Fruit fly (Drosophila melanogaster) whole organism, embryonic: Measurements from ENCODE around the gene sunz.

ENCODE experiments used
- Ada2b ChIP-seq: fragments of 200-800 bp; sonication (Bioruptor generic); IDR thresholded peaks from 2 replicates; pipeline ENCODE4 v1.3.6; 2022; ENCODE audit warnings: missing biosample characterization, missing genetic modification characterization
- Atf-2 ChIP-seq: fragments of 200-800 bp; sonication (Bioruptor generic); optimal IDR thresholded peaks from 2 replicates; lab custom pipeline; 2016; ENCODE audit warnings: missing biosample characterization, missing genetic modification characterization
- CG10431 ChIP-seq: fragments of 200-800 bp; sonication (Bioruptor generic); optimal IDR thresholded peaks from 3 replicates; lab custom pipeline; 2018; ENCODE audit warnings: missing biosample characterization, mild to moderate bottlenecking, missing genetic modification characterization
- CG11398 ChIP-seq: fragments of 200-800 bp; sonication (Bioruptor generic); optimal IDR thresholded peaks from 2 replicates; lab custom pipeline; 2016; ENCODE audit warnings: missing biosample characterization, missing genetic modification characterization
- CG12659 ChIP-seq: fragments of 200-800 bp; sonication (Bioruptor generic); optimal IDR thresholded peaks from 3 replicates; lab custom pipeline; 2017; ENCODE audit warnings: mild to moderate bottlenecking, missing biosample characterization, missing genetic modification reagents, missing genetic modification characterization
- CG12744 ChIP-seq: fragments of 200-800 bp; sonication (Bioruptor generic); optimal IDR thresholded peaks from 2 replicates; lab custom pipeline; 2016; ENCODE audit warnings: missing biosample characterization, missing genetic modification characterization
- CG13287 ChIP-seq: fragments of 200-800 bp; sonication (Bioruptor generic); IDR thresholded peaks from 2 replicates; pipeline ENCODE4 v1.3.6; 2022; ENCODE audit warnings: missing biosample characterization, missing genetic modification characterization; ENCODE audit not compliant: partially characterized antibody
- CG13775 ChIP-seq: fragments of 200-800 bp; sonication (Bioruptor generic); optimal IDR thresholded peaks from 3 replicates; lab custom pipeline; 2017; ENCODE audit warnings: missing biosample characterization, mild to moderate bottlenecking, missing genetic modification characterization
- CG15269 ChIP-seq: fragments of 200-800 bp; sonication (Bioruptor generic); optimal IDR thresholded peaks from 2 replicates; lab custom pipeline; 2018; ENCODE audit warnings: missing biosample characterization, mild to moderate bottlenecking, missing genetic modification characterization, moderate library complexity
- CG15514 ChIP-seq: fragments of 200-800 bp; sonication (Bioruptor generic); optimal IDR thresholded peaks from 3 replicates; lab custom pipeline; 2017; ENCODE audit warnings: missing biosample characterization, missing genetic modification characterization, mild to moderate bottlenecking, moderate library complexity, missing genetic modification reagents
- CG1602 ChIP-seq: fragments of 200-800 bp; sonication (Bioruptor generic); optimal IDR thresholded peaks from 3 replicates; lab custom pipeline; 2016; ENCODE audit warnings: missing biosample characterization, missing genetic modification characterization
- CG18764 ChIP-seq: fragments of 200-800 bp; sonication (Bioruptor generic); optimal IDR thresholded peaks from 3 replicates; lab custom pipeline; 2016; ENCODE audit warnings: missing biosample characterization, missing genetic modification characterization
- CG2889 ChIP-seq: fragments of 200-800 bp; sonication (Bioruptor generic); IDR thresholded peaks from 3 replicates; pipeline ENCODE4 v1.3.6; 2022; ENCODE audit warnings: missing biosample characterization, missing genetic modification characterization
- CG32532 ChIP-seq: fragments of 200-800 bp; sonication (Bioruptor generic); IDR thresholded peaks from 2 replicates; pipeline ENCODE4 v1.3.6; 2022; ENCODE audit warnings: missing biosample characterization, missing genetic modification characterization
- CG32767 ChIP-seq: fragments of 200-800 bp; sonication (Bioruptor generic); IDR thresholded peaks from 2 replicates; pipeline ENCODE4 v1.3.6; 2022; ENCODE audit warnings: missing biosample characterization, missing genetic modification characterization
- CG33213 ChIP-seq: fragments of 200-800 bp; sonication (Bioruptor generic); optimal IDR thresholded peaks from 3 replicates; lab custom pipeline; 2016; ENCODE audit warnings: missing biosample characterization, missing genetic modification characterization
- CG3995 ChIP-seq: fragments of 200-800 bp; sonication (Bioruptor generic); optimal IDR thresholded peaks from 3 replicates; lab custom pipeline; 2016; ENCODE audit warnings: missing biosample characterization, missing genetic modification characterization
- CG6813 ChIP-seq: fragments of 200-800 bp; sonication (Bioruptor generic); optimal IDR thresholded peaks from 2 replicates; lab custom pipeline; 2017; ENCODE audit warnings: missing biosample characterization, missing genetic modification characterization, mild to moderate bottlenecking, moderate library complexity, missing genetic modification reagents
- CG8478 ChIP-seq: fragments of >200 bp; optimal IDR thresholded peaks from 2 replicates; lab custom pipeline; 2018
- Gug ChIP-seq: fragments of 200-800 bp; sonication (Bioruptor generic); IDR thresholded peaks from 4 replicates; pipeline ENCODE4 v1.3.6; 2022; ENCODE audit warnings: missing biosample characterization, missing genetic modification characterization
- HLH4C ChIP-seq: fragments of 200-800 bp; sonication (Bioruptor generic); IDR thresholded peaks from 3 replicates; pipeline ENCODE4 v1.3.6; 2022; ENCODE audit warnings: missing biosample characterization, missing genetic modification characterization; ENCODE audit not compliant: partially characterized antibody
- HmgZ ChIP-seq: fragments of 200-800 bp; sonication (Bioruptor generic); optimal IDR thresholded peaks from 2 replicates; lab custom pipeline; 2018; ENCODE audit warnings: missing biosample characterization, mild to moderate bottlenecking, missing genetic modification characterization
- Lhr ChIP-seq: fragments of 200-800 bp; sonication (Bioruptor generic); optimal IDR thresholded peaks from 3 replicates; lab custom pipeline; 2017; ENCODE audit warnings: mild to moderate bottlenecking, missing biosample characterization, missing genetic modification reagents, missing genetic modification characterization
- Mad ChIP-seq: fragments of 200-800 bp; sonication (Bioruptor generic); optimal IDR thresholded peaks from 2 replicates; lab custom pipeline; 2016; ENCODE audit warnings: missing biosample characterization, missing genetic modification characterization
- Taf1 ChIP-seq: fragments of 200-800 bp; sonication (Bioruptor generic); IDR thresholded peaks from 2 replicates; pipeline ENCODE4 v1.3.6; 2022; ENCODE audit warnings: missing biosample characterization, missing genetic modification characterization
- Xbp1 ChIP-seq: fragments of 200-800 bp; sonication (Bioruptor generic); optimal IDR thresholded peaks from 3 replicates; lab custom pipeline; 2016; ENCODE audit warnings: missing biosample characterization, mild to moderate bottlenecking, missing genetic modification characterization
- ara ChIP-seq: fragments of 200-800 bp; sonication (Bioruptor generic); IDR thresholded peaks from 2 replicates; pipeline ENCODE4 v1.3.6; 2022; ENCODE audit warnings: missing biosample characterization, missing genetic modification characterization
- az2 ChIP-seq: fragments of 200-800 bp; sonication (Bioruptor generic); optimal IDR thresholded peaks from 3 replicates; lab custom pipeline; 2016; ENCODE audit warnings: missing biosample characterization, missing genetic modification characterization
- bbx ChIP-seq: fragments of 200-800 bp; sonication (Bioruptor generic); IDR thresholded peaks from 2 replicates; pipeline ENCODE4 v1.3.6; 2022; ENCODE audit warnings: missing biosample characterization, missing genetic modification characterization; ENCODE audit not compliant: partially characterized antibody
- br ChIP-seq: fragments of >200 bp; optimal IDR thresholded peaks from 2 replicates; lab custom pipeline; 2017
- crc ChIP-seq: fragments of 200-800 bp; sonication (Bioruptor generic); optimal IDR thresholded peaks from 2 replicates; lab custom pipeline; 2016; ENCODE audit warnings: missing biosample characterization, missing genetic modification characterization
- crp ChIP-seq, 2 experiments: fragments of 200-800 bp; sonication (Bioruptor generic); optimal IDR thresholded peaks; 2 replicates in 1 of 2; 3 replicates in 1 of 2; lab custom pipeline; 2017; ENCODE audit warnings: missing biosample characterization in 2 of 2, missing genetic modification characterization in 2 of 2, mild to moderate bottlenecking in 1 of 2, moderate library complexity in 1 of 2
- gem ChIP-seq: fragments of 200-800 bp; sonication (Bioruptor generic); optimal IDR thresholded peaks from 2 replicates; lab custom pipeline; 2019; ENCODE audit warnings: missing biosample characterization, mild to moderate bottlenecking, missing genetic modification characterization, moderate library complexity
- gro ChIP-seq: fragments of 200-800 bp; sonication (Bioruptor generic); optimal IDR thresholded peaks from 2 replicates; lab custom pipeline; 2016; ENCODE audit warnings: missing biosample characterization, missing genetic modification characterization
- hkb ChIP-seq, 2 experiments: fragments of 200-800 bp in 1 of 2; fragments of >200 bp in 1 of 2; sonication (Bioruptor generic) in 1 of 2; IDR thresholded peaks in 1 of 2; optimal IDR thresholded peaks in 1 of 2; 2 replicates each; pipeline versions ENCODE4 v1.3.6 to Lab custom; 2017 to 2022; ENCODE audit warnings: missing biosample characterization in 1 of 2, missing genetic modification characterization in 1 of 2
- lola ChIP-seq, 3 experiments: fragments of >200 bp in 2 of 3; fragments of 200-800 bp in 1 of 3; sonication (Bioruptor generic) in 1 of 3; optimal IDR thresholded peaks; 2 replicates each; lab custom pipeline; 2017 to 2019; ENCODE audit warnings: missing biosample characterization in 3 of 3, missing genetic modification characterization in 3 of 3, mild to moderate bottlenecking in 1 of 3, moderate library complexity in 1 of 3
- nerfin-1 ChIP-seq: fragments of 200-800 bp; sonication (Bioruptor generic); optimal IDR thresholded peaks from 3 replicates; lab custom pipeline; 2019; ENCODE audit warnings: missing biosample characterization, mild to moderate bottlenecking, missing genetic modification characterization, moderate library complexity
- nmo ChIP-seq: fragments of 200-800 bp; sonication (Bioruptor generic); optimal IDR thresholded peaks from 2 replicates; lab custom pipeline; 2018; ENCODE audit warnings: missing biosample characterization, mild to moderate bottlenecking, missing genetic modification characterization, moderate library complexity
- odd ChIP-seq: fragments of 200-800 bp; sonication (Bioruptor generic); optimal IDR thresholded peaks from 2 replicates; lab custom pipeline; 2017; ENCODE audit warnings: missing biosample characterization, mild to moderate bottlenecking, missing genetic modification characterization
- p53 ChIP-seq: fragments of 200-800 bp; sonication (Bioruptor generic); optimal IDR thresholded peaks from 2 replicates; lab custom pipeline; 2016; ENCODE audit warnings: missing biosample characterization, missing genetic modification characterization
- pb ChIP-seq: fragments of 200-800 bp; sonication (Bioruptor generic); optimal IDR thresholded peaks from 3 replicates; lab custom pipeline; 2016; ENCODE audit warnings: missing biosample characterization, missing genetic modification characterization
- ranshi ChIP-seq: fragments of 200-800 bp; sonication (Bioruptor generic); IDR thresholded peaks from 2 replicates; pipeline ENCODE4 v1.3.6; 2022; ENCODE audit warnings: missing biosample characterization, missing genetic modification characterization
- shn ChIP-seq: fragments of 200-800 bp; sonication (Bioruptor generic); optimal IDR thresholded peaks from 3 replicates; lab custom pipeline; 2016; ENCODE audit warnings: missing biosample characterization, missing genetic modification characterization
- sim ChIP-seq: fragments of 200-800 bp; sonication (Bioruptor generic); IDR thresholded peaks from 2 replicates; pipeline ENCODE4 v1.3.6; 2022; ENCODE audit warnings: missing biosample characterization, missing genetic modification characterization
- slbo ChIP-seq: fragments of 200-800 bp; sonication (Bioruptor generic); IDR thresholded peaks from 2 replicates; pipeline ENCODE4 v1.3.6; 2022; ENCODE audit warnings: missing biosample characterization, missing genetic modification characterization
- tll ChIP-seq, 2 experiments: fragments of 200-800 bp in 1 of 2; fragments of >200 bp in 1 of 2; sonication (Bioruptor generic) in 1 of 2; optimal IDR thresholded peaks; 2 replicates each; lab custom pipeline; 2017 to 2019; ENCODE audit warnings: missing biosample characterization in 2 of 2, missing genetic modification characterization in 2 of 2, mild to moderate bottlenecking in 1 of 2, moderate library complexity in 1 of 2
- trem ChIP-seq: fragments of 200-800 bp; optimal IDR thresholded peaks from 3 replicates; lab custom pipeline; 2019; ENCODE audit warnings: missing biosample characterization, mild to moderate bottlenecking, missing genetic modification characterization, moderate library complexity
- wor ChIP-seq: fragments of 200-800 bp; sonication (Bioruptor generic); IDR thresholded peaks from 2 replicates; pipeline ENCODE4 v1.3.6; 2022; ENCODE audit warnings: missing biosample characterization, missing genetic modification characterization
- yki ChIP-seq: fragments of >200 bp; optimal IDR thresholded peaks from 3 replicates; lab custom pipeline; 2018
- zf30C ChIP-seq: fragments of 200-800 bp; sonication (Bioruptor generic); optimal IDR thresholded peaks from 3 replicates; lab custom pipeline; 2018; ENCODE audit warnings: missing biosample characterization, mild to moderate bottlenecking, missing genetic modification characterization
- zfh2 ChIP-seq: fragments of 200-800 bp; sonication (Bioruptor generic); optimal IDR thresholded peaks from 2 replicates; lab custom pipeline; 2016; ENCODE audit warnings: missing biosample characterization, missing genetic modification characterization

sunz gene

dm6 chr3R:6646740-6647139, 16.8 kb downstream of the sunz start, which contains the start of gene Taf1 (continued):
- TF ChIP-seq HmgZ (tag; lab: Kevin White, UChicago) (peak; percentile 64), CG1602 (no peak), Taf1 (GFP tag; lab: Robert Waterston, UW) (no peak), Atf-2 (GFP tag; lab: Kevin White, UChicago) (no peak), slbo (no peak), bbx (GFP tag; lab: Robert Waterston, UW) (0 out of 2 replicates have a peak, but pooled peaks have one; percentile 19), pb (GFP tag; lab: Kevin White, UChicago) (no peak), CG18764 (GFP tag; lab: Kevin White, UChicago) (no peak), CG8478 (no peak), zfh2 (peak; percentile 15), CG15514 (peak; percentile 83), CG13775 (GFP tag; lab: Kevin White, UChicago) (peak; percentile 82), odd (no peak), ara (no peak), ranshi (GFP tag; lab: Robert Waterston, UW) (no peak), CG32767 (no peak), CG33213 (GFP tag; lab: Kevin White, UChicago) (peak; percentile 66), nerfin-1 (tag; lab: Kevin White, UChicago) (no peak), CG13287 (GFP tag; lab: Robert Waterston, UW) (peak; percentile 52), sim (no peak), CG11398 (GFP tag; lab: Kevin White, UChicago) (no peak), crp (GFP tag; optimal IDR thresholded peaks at IDR 0.05; lab: Kevin White, UChicago) (peak in 1 of 2 experiments; percentile 21), CG15269 (tag; lab: Kevin White, UChicago) (no peak), Ada2b (no peak), Xbp1 (GFP tag; lab: Kevin White, UChicago) (peak; percentile 19), tll (GFP tag; optimal IDR thresholded peaks at IDR 0.05; lab: Kevin White, UChicago) (no peak), CG12659 (GFP tag; lab: Kevin White, UChicago) (peak; percentile 73), gro (GFP tag; lab: Kevin White, UChicago) (no peak), HLH4C (GFP tag; lab: Robert Waterston, UW) (0 out of 3 replicates have a peak, but pooled peaks have one; percentile 37), crc (GFP tag; lab: Kevin White, UChicago) (no peak), trem (tag; lab: Kevin White, UChicago) (peak; percentile 66), zf30C (GFP tag; lab: Kevin White, UChicago) (no peak), wor (GFP tag; lab: Robert Waterston, UW) (no peak), nmo (GFP tag; lab: Kevin White, UChicago) (no peak), az2 (GFP tag; lab: Kevin White, UChicago) (no peak), hkb (optimal IDR thresholded peaks at IDR 0.05; lab: Kevin White, UChicago) (no peak), hkb (GFP tag; IDR thresholded peaks at IDR 0.05; lab: Robert Waterston, UW) (0 out of 2 replicates have a peak, but pooled peaks have one; percentile 9), p53 (GFP tag; lab: Kevin White, UChicago) (no peak), yki (lab: Kevin White, UChicago) (no peak), Gug (GFP tag; lab: Robert Waterston, UW) (no peak), CG12744 (no peak), CG2889 (GFP tag; lab: Robert Waterston, UW) (no peak), Lhr (GFP tag; lab: Kevin White, UChicago) (peak; percentile 89), br (lab: Kevin White, UChicago) (no peak), Mad (GFP tag; lab: Kevin White, UChicago) (no peak), CG32532 (GFP tag; lab: Robert Waterston, UW) (no peak), gem (tag; lab: Kevin White, UChicago) (no peak), CG6813 (GFP tag; lab: Kevin White, UChicago) (no peak), shn (GFP tag; lab: Kevin White, UChicago) (no peak), lola (GFP tag; optimal IDR thresholded peaks at IDR 0.05; lab: Kevin White, UChicago) (no peak), CG10431 (GFP tag; lab: Kevin White, UChicago) (peak; percentile 86), CG3995 (peak; percentile 3)
